Worm (Caenorhabditis elegans): ENCODE results near the gene F35C8.5.

- no peak for TF ChIP-seq aly-2 (tag; optimal IDR thresholded peaks at IDR 0.05)
- no peak for TF ChIP-seq nhr-77 (tag; optimal IDR thresholded peaks at IDR 0.05)
- TF ChIP-seq F13H6.1 (tag; optimal IDR thresholded peaks at IDR 0.05), result no peak
- no peak for TF ChIP-seq ceh-16 (tag; optimal IDR thresholded peaks at IDR 0.05)
- no peak for TF ChIP-seq fos-1 (tag; optimal IDR thresholded peaks at IDR 0.05)
- no peak for TF ChIP-seq nhr-23 (tag; optimal IDR thresholded peaks at IDR 0.05)
- no peak for TF ChIP-seq unc-62 (GFP tag; optimal IDR thresholded peaks at IDR 0.05)
- TF ChIP-seq crh-2 (tag; optimal IDR thresholded peaks at IDR 0.05), result no peak
- no peak for TF ChIP-seq ama-1 (optimal IDR thresholded peaks at IDR 0.05)
- no peak for TF ChIP-seq egl-27 (tag; optimal IDR thresholded peaks at IDR 0.05)
- TF ChIP-seq lin-13 (GFP tag; optimal IDR thresholded peaks at IDR 0.05), result no peak
These were observed 30.2 kb upstream of the F35C8.5 start, which contains the start of gene C26B9.6 for ce11 chrX:5335368-5335767.

All from whole organism, L2 larva.